Fruit fly (Drosophila melanogaster) whole organism, embryonic: ENCODE data around the gene nAChRalpha5.

Source experiments
- Adf1 ChIP-seq: fragments of 200-800 bp; sonication (Bioruptor generic); IDR thresholded peaks from 2 replicates; pipeline ENCODE4 v1.3.6; 2022; ENCODE audit warnings: missing biosample characterization, missing genetic modification characterization
- Aef1 ChIP-seq: fragments of 200-800 bp; sonication (Bioruptor generic); IDR thresholded peaks from 3 replicates; pipeline ENCODE4 v1.3.6; 2022; ENCODE audit warnings: missing biosample characterization, missing genetic modification characterization
- CG10654 ChIP-seq: fragments of 200-800 bp; sonication (Bioruptor generic); optimal IDR thresholded peaks from 2 replicates; lab custom pipeline; 2016; ENCODE audit warnings: missing biosample characterization, missing genetic modification characterization
- CG12744 ChIP-seq: fragments of 200-800 bp; sonication (Bioruptor generic); optimal IDR thresholded peaks from 2 replicates; lab custom pipeline; 2016; ENCODE audit warnings: missing biosample characterization, missing genetic modification characterization
- CG15696 ChIP-seq: fragments of 200-800 bp; sonication (Bioruptor generic); optimal IDR thresholded peaks from 2 replicates; lab custom pipeline; 2019; ENCODE audit warnings: missing biosample characterization, mild to moderate bottlenecking, missing genetic modification characterization, moderate library complexity
- CG16813 ChIP-seq: fragments of 200-800 bp; sonication (Bioruptor generic); IDR thresholded peaks from 3 replicates; pipeline ENCODE4 v1.3.6; 2022; ENCODE audit warnings: missing biosample characterization, missing genetic modification characterization; ENCODE audit not compliant: partially characterized antibody
- CG18599 ChIP-seq: fragments of 200-800 bp; sonication (Bioruptor generic); optimal IDR thresholded peaks from 3 replicates; lab custom pipeline; 2017; ENCODE audit warnings: missing biosample characterization, missing genetic modification characterization, mild to moderate bottlenecking, moderate library complexity, missing genetic modification reagents
- CG3407 ChIP-seq: fragments of 200-800 bp; sonication (Bioruptor generic); optimal IDR thresholded peaks from 2 replicates; lab custom pipeline; 2018; ENCODE audit warnings: missing biosample characterization, mild to moderate bottlenecking, missing genetic modification characterization
- CG6791 ChIP-seq: fragments of 200-800 bp; sonication (Bioruptor generic); IDR thresholded peaks from 3 replicates; pipeline ENCODE4 v1.3.6; 2022; ENCODE audit warnings: missing biosample characterization, missing genetic modification characterization; ENCODE audit not compliant: partially characterized antibody
- E2f2 ChIP-seq: fragments of 200-800 bp; sonication (Bioruptor generic); IDR thresholded peaks from 2 replicates; pipeline ENCODE4 v1.3.6; 2022; ENCODE audit warnings: missing biosample characterization, missing genetic modification characterization
- Fer2 ChIP-seq: fragments of 200-800 bp; sonication (Bioruptor generic); optimal IDR thresholded peaks from 2 replicates; lab custom pipeline; 2018; ENCODE audit warnings: missing biosample characterization, mild to moderate bottlenecking, missing genetic modification characterization, moderate library complexity
- Jarid2 ChIP-seq: fragments of 200-800 bp; sonication (Bioruptor generic); optimal IDR thresholded peaks from 3 replicates; lab custom pipeline; 2017; ENCODE audit warnings: mild to moderate bottlenecking, missing biosample characterization, missing genetic modification reagents, missing genetic modification characterization
- Sin3A ChIP-seq: fragments of >200 bp; optimal IDR thresholded peaks from 2 replicates; lab custom pipeline; 2018
- caup ChIP-seq: fragments of 200-800 bp; sonication (Bioruptor generic); optimal IDR thresholded peaks from 3 replicates; lab custom pipeline; 2017; ENCODE audit warnings: missing biosample characterization, mild to moderate bottlenecking, missing genetic modification characterization, moderate library complexity; ENCODE audit not compliant: severe bottlenecking
- dysf ChIP-seq: fragments of 200-800 bp; sonication (Bioruptor generic); IDR thresholded peaks from 3 replicates; pipeline ENCODE4 v1.3.6; 2022; ENCODE audit warnings: missing biosample characterization, missing genetic modification characterization
- en ChIP-seq: fragments of 200-800 bp; sonication (Bioruptor generic); optimal IDR thresholded peaks from 2 replicates; lab custom pipeline; 2016; ENCODE audit warnings: missing biosample characterization, missing genetic modification characterization
- ttk ChIP-seq: fragments of 200-800 bp; sonication (Bioruptor generic); IDR thresholded peaks from 2 replicates; pipeline ENCODE4 v2.1.2; 2022; ENCODE audit warnings: missing biosample characterization, missing genetic modification characterization
- zfh2 ChIP-seq: fragments of 200-800 bp; sonication (Bioruptor generic); optimal IDR thresholded peaks from 2 replicates; lab custom pipeline; 2016; ENCODE audit warnings: missing biosample characterization, missing genetic modification characterization

nAChRalpha5 gene

dm6 chr2L:14141238-14141637, 101.3 kb downstream of the nAChRalpha5 start (continued):
- TF ChIP-seq CG6791 (no peak), CG10654 (GFP tag; lab: Kevin White, UChicago) (no peak), Fer2 (tag; lab: Kevin White, UChicago) (no peak), CG16813 (GFP tag; lab: Robert Waterston, UW) (no peak), Adf1 (GFP tag; lab: Robert Waterston, UW) (no peak), CG15696 (no peak), E2f2 (GFP tag; lab: Robert Waterston, UW) (0 out of 2 replicates have a peak, but pooled peaks have one; percentile 17), Aef1 (GFP tag; lab: Robert Waterston, UW) (peak; percentile 32; the same call in 2 of the 3 replicates), zfh2 (GFP tag; lab: Kevin White, UChicago) (no peak), CG18599 (peak; percentile 85), ttk (GFP tag; lab: Robert Waterston, UW) (peak; percentile 57), en (GFP tag; lab: Kevin White, UChicago) (no peak), caup (GFP tag; lab: Kevin White, UChicago) (peak; percentile 27), CG3407 (GFP tag; lab: Kevin White, UChicago) (no peak)

DNA sequence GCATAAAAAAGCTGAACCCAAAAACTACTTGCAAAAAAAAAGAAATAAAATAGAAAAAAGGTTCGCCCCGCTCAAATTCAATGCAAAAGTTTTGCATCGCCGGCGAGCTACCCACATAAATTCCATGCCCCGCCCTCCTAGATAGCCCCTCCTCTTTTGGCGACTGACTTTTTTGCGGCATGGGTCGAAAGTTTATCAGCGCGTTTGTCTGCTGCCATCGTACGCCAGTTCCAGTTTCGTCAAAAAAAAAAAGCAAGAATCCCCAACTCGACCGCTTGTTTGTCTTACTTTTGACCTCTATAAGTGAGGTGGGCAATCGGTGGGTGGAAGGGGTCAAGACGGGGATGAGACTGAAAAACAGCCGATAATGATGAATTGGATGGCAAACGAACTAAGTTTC, 102.9 kb downstream of the nAChRalpha5 start:
- TF ChIP-seq CG12744 (GFP tag; lab: Kevin White, UChicago) (no peak), dysf (GFP tag; lab: Robert Waterston, UW) (no peak), Sin3A (lab: Kevin White, UChicago) (no peak), Jarid2 (no peak)
